Fruit fly (Drosophila melanogaster) whole organism, prepupa: ENCODE measurements around the gene Nepl7.

Source experiments
- Blimp-1 ChIP-seq: fragments of 200-800 bp; sonication (Bioruptor generic); optimal IDR thresholded peaks from 3 replicates; lab custom pipeline; 2017; ENCODE audit warnings: missing biosample characterization, missing genetic modification characterization, mild to moderate bottlenecking, moderate library complexity, missing genetic modification reagents
- CG10631 ChIP-seq: fragments of 200-800 bp; sonication (Bioruptor generic); optimal IDR thresholded peaks from 2 replicates; lab custom pipeline; 2016; ENCODE audit warnings: missing biosample characterization, missing genetic modification characterization
- CG10669 ChIP-seq: fragments of 200-800 bp; sonication (Bioruptor generic); optimal IDR thresholded peaks from 3 replicates; lab custom pipeline; 2018; ENCODE audit warnings: missing biosample characterization, mild to moderate bottlenecking, missing genetic modification characterization, moderate library complexity
- CG11294 ChIP-seq: fragments of 200-800 bp; sonication (Bioruptor generic); IDR thresholded peaks from 2 replicates; pipeline ENCODE4 v1.3.6; 2022; ENCODE audit warnings: missing biosample characterization, missing genetic modification characterization
- CG11762 ChIP-seq: fragments of 200-800 bp; sonication (Bioruptor generic); optimal IDR thresholded peaks from 3 replicates; lab custom pipeline; 2016; ENCODE audit warnings: missing biosample characterization, missing genetic modification characterization; ENCODE audit not compliant: insufficient read depth
- CG16779 ChIP-seq: fragments of 200-800 bp; sonication (Bioruptor generic); optimal IDR thresholded peaks from 3 replicates; lab custom pipeline; 2017; ENCODE audit warnings: missing biosample characterization, mild to moderate bottlenecking, missing genetic modification characterization
- CG32006 ChIP-seq: fragments of 200-800 bp; sonication (Bioruptor generic); optimal IDR thresholded peaks from 3 replicates; lab custom pipeline; 2017; ENCODE audit warnings: missing biosample characterization, mild to moderate bottlenecking, missing genetic modification characterization
- CG34406 ChIP-seq: fragments of 200-800 bp; sonication (Bioruptor generic); optimal IDR thresholded peaks from 3 replicates; lab custom pipeline; 2016; ENCODE audit warnings: missing biosample characterization, missing genetic modification characterization
- CG4318 ChIP-seq: fragments of 200-800 bp; sonication (Bioruptor generic); optimal IDR thresholded peaks from 3 replicates; lab custom pipeline; 2017; ENCODE audit warnings: missing biosample characterization, mild to moderate bottlenecking, missing genetic modification characterization
- CG6276 ChIP-seq: fragments of 200-800 bp; sonication (Bioruptor generic); optimal IDR thresholded peaks from 2 replicates; lab custom pipeline; 2017; ENCODE audit warnings: missing biosample characterization, mild to moderate bottlenecking, missing genetic modification characterization
- CG6808 ChIP-seq: fragments of 200-800 bp; sonication (Bioruptor generic); optimal IDR thresholded peaks from 3 replicates; lab custom pipeline; 2017; ENCODE audit warnings: missing biosample characterization, missing genetic modification characterization, mild to moderate bottlenecking, moderate library complexity, missing genetic modification reagents
- CG7368 ChIP-seq: fragments of 200-800 bp; sonication (Bioruptor generic); optimal IDR thresholded peaks from 3 replicates; lab custom pipeline; 2016; ENCODE audit warnings: missing biosample characterization, missing genetic modification characterization
- CG8319 ChIP-seq: fragments of 200-800 bp; sonication (Bioruptor generic); optimal IDR thresholded peaks from 3 replicates; lab custom pipeline; 2016; ENCODE audit warnings: missing biosample characterization, missing genetic modification characterization
- CG8632 ChIP-seq: fragments of 200-800 bp; sonication (Bioruptor generic); optimal IDR thresholded peaks from 3 replicates; lab custom pipeline; 2016; ENCODE audit warnings: missing biosample characterization, missing genetic modification characterization
- CG9139 ChIP-seq: fragments of 200-800 bp; sonication (Bioruptor generic); optimal IDR thresholded peaks from 3 replicates; lab custom pipeline; 2017; ENCODE audit warnings: missing biosample characterization, mild to moderate bottlenecking, missing genetic modification characterization
- Eip75B ChIP-seq: fragments of 200-800 bp; sonication (Bioruptor generic); optimal IDR thresholded peaks from 3 replicates; lab custom pipeline; 2016; ENCODE audit warnings: missing biosample characterization, missing genetic modification characterization
- Eip93F ChIP-seq: fragments of 200-800 bp; sonication (Bioruptor generic); optimal IDR thresholded peaks from 2 replicates; lab custom pipeline; 2016; ENCODE audit warnings: missing biosample characterization, mild to moderate bottlenecking, missing genetic modification characterization
- Ets21C ChIP-seq: fragments of 200-800 bp; sonication (Bioruptor generic); optimal IDR thresholded peaks from 3 replicates; lab custom pipeline; 2016; ENCODE audit warnings: missing biosample characterization, missing genetic modification characterization
- Ets96B ChIP-seq: fragments of 200-800 bp; optimal IDR thresholded peaks from 2 replicates; lab custom pipeline; 2019; ENCODE audit warnings: missing biosample characterization, mild to moderate bottlenecking, missing genetic modification characterization, moderate library complexity
- Hr38 ChIP-seq: sonication (Bioruptor generic); optimal IDR thresholded peaks from 2 replicates; lab custom pipeline; 2016; ENCODE audit warnings: missing biosample characterization, missing genetic modification characterization
- Hr39 ChIP-seq: fragments of 200-800 bp; sonication (Bioruptor generic); optimal IDR thresholded peaks from 2 replicates; lab custom pipeline; 2016; ENCODE audit warnings: missing biosample characterization, missing genetic modification characterization
- Smox ChIP-seq: fragments of 200-800 bp; sonication (Bioruptor generic); optimal IDR thresholded peaks from 3 replicates; lab custom pipeline; 2016; ENCODE audit warnings: missing biosample characterization, missing genetic modification characterization
- Sox102F ChIP-seq: fragments of 200-800 bp; sonication (Bioruptor generic); optimal IDR thresholded peaks from 2 replicates; lab custom pipeline; 2016; ENCODE audit warnings: missing biosample characterization, mild to moderate bottlenecking, missing genetic modification characterization
- Sox15 ChIP-seq: fragments of 200-800 bp; sonication (Bioruptor generic); optimal IDR thresholded peaks from 3 replicates; lab custom pipeline; 2016; ENCODE audit warnings: missing biosample characterization, missing genetic modification characterization
- achi ChIP-seq: fragments of 200-800 bp; sonication (Bioruptor generic); optimal IDR thresholded peaks from 3 replicates; lab custom pipeline; 2016; ENCODE audit warnings: missing biosample characterization, missing genetic modification characterization
- acj6 ChIP-seq: fragments of 200-800 bp; sonication (Bioruptor generic); optimal IDR thresholded peaks from 3 replicates; lab custom pipeline; 2016; ENCODE audit warnings: missing biosample characterization, missing genetic modification characterization
- cyc ChIP-seq: fragments of 200-800 bp; sonication (Bioruptor generic); optimal IDR thresholded peaks from 3 replicates; lab custom pipeline; 2016; ENCODE audit warnings: missing biosample characterization, missing genetic modification characterization
- dac ChIP-seq: fragments of 200-800 bp; sonication (Bioruptor generic); optimal IDR thresholded peaks from 2 replicates; lab custom pipeline; 2017; ENCODE audit warnings: missing biosample characterization, mild to moderate bottlenecking, missing genetic modification characterization
- dsx ChIP-seq: fragments of 200-800 bp; optimal IDR thresholded peaks from 3 replicates; lab custom pipeline; 2019; ENCODE audit warnings: missing biosample characterization, mild to moderate bottlenecking, missing genetic modification characterization, moderate library complexity; ENCODE audit not compliant: poor library complexity, severe bottlenecking
- eg ChIP-seq: fragments of 200-800 bp; sonication (Bioruptor generic); IDR thresholded peaks from 3 replicates; pipeline ENCODE4 v1.3.6; 2022; ENCODE audit warnings: missing biosample characterization, missing genetic modification characterization
- esn ChIP-seq: fragments of 200-800 bp; sonication (Bioruptor generic); optimal IDR thresholded peaks from 2 replicates; lab custom pipeline; 2016; ENCODE audit warnings: missing biosample characterization, mild to moderate bottlenecking, missing genetic modification characterization, moderate library complexity
- fd59A ChIP-seq: fragments of 200-800 bp; sonication (Bioruptor generic); optimal IDR thresholded peaks from 2 replicates; lab custom pipeline; 2017; ENCODE audit warnings: missing biosample characterization, mild to moderate bottlenecking, missing genetic modification characterization, missing genetic modification reagents
- fd85E ChIP-seq: fragments of 200-800 bp; sonication (Bioruptor generic); optimal IDR thresholded peaks from 3 replicates; lab custom pipeline; 2016; ENCODE audit warnings: missing biosample characterization, missing genetic modification characterization
- net ChIP-seq: fragments of 200-800 bp; sonication (Bioruptor generic); optimal IDR thresholded peaks from 3 replicates; lab custom pipeline; 2016; ENCODE audit warnings: missing biosample characterization, missing genetic modification characterization
- spab ChIP-seq: fragments of 200-800 bp; sonication (Bioruptor generic); optimal IDR thresholded peaks from 2 replicates; lab custom pipeline; 2017; ENCODE audit warnings: missing biosample characterization, mild to moderate bottlenecking, missing genetic modification characterization, missing genetic modification reagents
- svp ChIP-seq: fragments of 200-800 bp; sonication (Bioruptor generic); peaks from one replicate; lab custom pipeline; 2016; ENCODE audit warnings: missing biosample characterization, missing genetic modification characterization
- vri ChIP-seq: fragments of 200-800 bp; sonication (Bioruptor generic); optimal IDR thresholded peaks from 3 replicates; lab custom pipeline; 2016; ENCODE audit warnings: missing biosample characterization, mild to moderate bottlenecking, missing genetic modification characterization

Gene Nepl7

DNA sequence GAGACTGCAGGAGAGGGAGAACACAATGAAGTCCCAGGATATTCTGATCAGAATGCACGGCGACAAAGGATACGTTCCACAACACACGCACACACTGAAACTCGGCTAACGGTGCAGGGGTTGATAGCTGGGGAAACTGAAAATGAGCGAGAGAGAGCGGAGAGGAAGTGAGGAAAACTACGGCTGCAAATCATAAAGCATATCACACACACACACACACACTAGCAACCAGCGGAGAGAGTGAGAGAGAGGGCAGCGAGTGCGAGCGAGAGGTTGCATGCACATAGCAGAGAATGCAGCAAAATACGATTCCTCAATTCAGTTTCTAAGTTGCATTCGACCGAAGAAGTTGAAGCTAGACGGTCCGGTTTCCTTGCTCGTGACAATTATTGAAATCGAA, 8.8 kb upstream of the Nepl7 start:
- TF ChIP-seq Smox (GFP tag; lab: Kevin White, UChicago) (no peak), esn (GFP tag; lab: Kevin White, UChicago) (no peak), CG10631 (no peak), CG6808 (GFP tag; lab: Kevin White, UChicago) (no peak), CG11294 (GFP tag; lab: Robert Waterston, UW) (no peak), Hr39 (GFP tag; lab: Kevin White, UChicago) (no peak), CG8632 (GFP tag; lab: Kevin White, UChicago) (no peak), CG32006 (no peak), Sox102F (GFP tag; lab: Kevin White, UChicago) (no peak), Blimp-1 (GFP tag; lab: Kevin White, UChicago) (no peak), acj6 (GFP tag; lab: Kevin White, UChicago) (no peak)

DNA sequence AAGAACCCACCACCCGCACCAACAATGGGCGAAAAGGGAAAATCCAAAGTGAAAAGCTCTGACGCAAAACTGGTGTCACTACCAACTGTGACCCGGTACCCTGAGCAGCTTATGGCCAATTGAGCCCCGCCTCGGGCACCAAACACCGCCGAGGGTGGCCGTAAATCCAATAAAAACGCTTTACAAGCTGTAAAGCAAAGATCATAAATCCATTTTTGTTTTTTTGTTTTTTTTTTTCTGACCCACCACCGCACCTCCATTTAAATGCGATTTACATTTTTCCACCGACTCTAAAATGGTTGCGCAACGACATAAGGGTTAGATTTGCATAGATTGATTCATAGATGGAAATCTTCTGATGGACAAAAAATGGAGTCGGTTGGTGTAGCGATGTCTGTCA, 4.9 kb upstream of the Nepl7 start:
- TF ChIP-seq Sox15 (no peak), CG11762 (GFP tag; lab: Kevin White, UChicago) (no peak), CG11294 (GFP tag; lab: Robert Waterston, UW) (no peak), Eip93F (no peak), svp (GFP tag; lab: Kevin White, UChicago) (no peak)

DNA sequence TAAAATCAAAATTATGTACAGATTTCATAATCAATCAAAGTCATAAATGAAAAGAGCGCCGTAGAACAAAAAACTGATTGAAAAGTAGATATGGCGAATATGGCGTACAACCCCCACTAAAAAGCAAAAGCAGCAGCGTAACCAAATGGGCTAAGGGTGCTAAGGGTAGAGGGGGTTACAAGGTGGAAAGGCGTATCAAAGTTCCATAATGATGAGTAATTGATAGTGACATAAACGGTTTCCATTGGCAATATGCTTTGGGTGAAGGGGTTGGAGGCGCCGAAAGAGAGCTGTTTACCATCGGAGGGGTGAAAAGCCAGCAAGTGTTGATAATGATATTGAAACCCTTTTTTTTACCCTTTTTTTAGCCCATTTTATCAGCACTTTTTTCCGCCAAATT, 2.8 kb upstream of the Nepl7 start:
- no peak for TF ChIP-seq fd85E (GFP tag; lab: Kevin White, UChicago)
- no peak for TF ChIP-seq CG9139 (GFP tag; lab: Kevin White, UChicago)
- no peak for TF ChIP-seq achi (GFP tag; lab: Kevin White, UChicago)
- no peak for TF ChIP-seq dsx (GFP tag; lab: Kevin White, UChicago)
- no peak for TF ChIP-seq Hr39 (GFP tag; lab: Kevin White, UChicago)
- no peak for TF ChIP-seq svp (GFP tag; lab: Kevin White, UChicago)
- no peak for TF ChIP-seq Blimp-1 (GFP tag; lab: Kevin White, UChicago)
- no peak for TF ChIP-seq eg
- no peak for TF ChIP-seq CG16779 (tag; lab: Kevin White, UChicago)
- TF ChIP-seq Ets96B (tag; lab: Kevin White, UChicago) = no peak
- no peak for TF ChIP-seq CG6276
- no peak for TF ChIP-seq Smox (GFP tag; lab: Kevin White, UChicago)
- no peak for TF ChIP-seq CG10669 (GFP tag; lab: Kevin White, UChicago)
- no peak for TF ChIP-seq CG7368
- no peak for TF ChIP-seq Eip75B (GFP tag; lab: Kevin White, UChicago)
- no peak for TF ChIP-seq Hr38
- no peak for TF ChIP-seq dac
- TF ChIP-seq vri = no peak

DNA sequence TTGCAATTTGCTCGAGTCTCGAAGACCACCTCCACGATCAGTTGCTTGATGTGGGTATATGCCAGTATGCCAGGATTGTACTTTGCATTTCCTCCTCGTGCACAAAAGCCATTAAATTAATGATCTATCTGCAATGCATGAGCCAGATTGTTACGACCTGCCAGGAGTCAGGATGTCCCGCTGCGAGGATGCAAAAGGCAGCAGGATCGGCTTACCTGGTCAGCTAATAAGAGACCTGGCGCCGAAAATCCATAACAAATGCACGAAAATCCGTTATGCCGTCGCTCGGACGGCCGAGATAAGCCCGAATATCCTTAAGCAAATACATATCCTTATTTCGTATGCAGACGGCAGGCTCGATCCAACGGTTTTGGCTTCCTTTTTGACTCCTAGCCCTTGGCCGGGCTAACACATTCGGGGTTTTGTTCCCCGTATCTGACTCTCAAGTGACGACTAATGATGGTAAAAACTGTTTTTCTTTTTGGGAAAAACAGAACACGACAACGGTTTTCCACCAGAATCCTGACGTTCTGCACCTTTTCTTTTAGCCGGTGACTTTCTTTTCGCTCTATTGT, 3.4 kb downstream of the Nepl7 start:
- TF ChIP-seq net = no peak
- no peak for TF ChIP-seq Ets21C (GFP tag; lab: Kevin White, UChicago)
- TF ChIP-seq spab (GFP tag; lab: Kevin White, UChicago) = no peak
- TF ChIP-seq CG4318 (GFP tag; lab: Kevin White, UChicago) = no peak
- no peak for TF ChIP-seq CG32006
- no peak for TF ChIP-seq esn (GFP tag; lab: Kevin White, UChicago)
- TF ChIP-seq Eip75B (GFP tag; lab: Kevin White, UChicago) = no peak
- no peak for TF ChIP-seq CG8319 (GFP tag; lab: Kevin White, UChicago)
- TF ChIP-seq CG10669 (GFP tag; lab: Kevin White, UChicago) = no peak
- TF ChIP-seq achi (GFP tag; lab: Kevin White, UChicago) = no peak
- no peak for TF ChIP-seq CG34406 (GFP tag; lab: Kevin White, UChicago)
- TF ChIP-seq fd59A (GFP tag; lab: Kevin White, UChicago) = no peak
- no peak for TF ChIP-seq Hr39 (GFP tag; lab: Kevin White, UChicago)
- TF ChIP-seq cyc = no peak
- no peak for TF ChIP-seq Smox (GFP tag; lab: Kevin White, UChicago)
